Worm (Caenorhabditis elegans): ENCODE data around the gene T01D1.3.

The T01D1.3 gene

ce11 chrII:186504-186903, 10.7 kb upstream of the T01D1.3 start, which contains the start of gene T01D1.8:
T01D1.8 (plus strand) TSS chrII:186739.
- no peak for TF ChIP-seq ref-1 (GFP tag; conservative IDR thresholded peaks at IDR 0.05)
- TF ChIP-seq klf-2 (GFP tag; conservative IDR thresholded peaks at IDR 0.05), result no peak

- TF ChIP-seq ztf-23 (GFP tag; IDR thresholded peaks at IDR 0.05), result no peak
- no peak for TF ChIP-seq cog-1 (tag; optimal IDR thresholded peaks at IDR 0.05)
- no peak for TF ChIP-seq tab-1 (GFP tag; IDR thresholded peaks at IDR 0.05)
- TF ChIP-seq T22C8.4 (GFP tag; IDR thresholded peaks at IDR 0.05), result no peak
- TF ChIP-seq ztf-29 (GFP tag; IDR thresholded peaks at IDR 0.05), result no peak
- TF ChIP-seq med-1 (GFP tag; optimal IDR thresholded peaks at IDR 0.05; ENCODE audit: insufficient read depth), result no peak
- TF ChIP-seq flt-1 (GFP tag; IDR thresholded peaks at IDR 0.05), result no peak
- TF ChIP-seq ref-1 (GFP tag; conservative IDR thresholded peaks at IDR 0.05), result no peak
- no peak for TF ChIP-seq klf-2 (GFP tag; conservative IDR thresholded peaks at IDR 0.05)
Measured at ce11 chrII:178993-179392, 3.2 kb upstream of the T01D1.3 start, which contains the start of gene T01D1.4. T01D1.4 (minus strand) TSS chrII:179093.

DNA sequence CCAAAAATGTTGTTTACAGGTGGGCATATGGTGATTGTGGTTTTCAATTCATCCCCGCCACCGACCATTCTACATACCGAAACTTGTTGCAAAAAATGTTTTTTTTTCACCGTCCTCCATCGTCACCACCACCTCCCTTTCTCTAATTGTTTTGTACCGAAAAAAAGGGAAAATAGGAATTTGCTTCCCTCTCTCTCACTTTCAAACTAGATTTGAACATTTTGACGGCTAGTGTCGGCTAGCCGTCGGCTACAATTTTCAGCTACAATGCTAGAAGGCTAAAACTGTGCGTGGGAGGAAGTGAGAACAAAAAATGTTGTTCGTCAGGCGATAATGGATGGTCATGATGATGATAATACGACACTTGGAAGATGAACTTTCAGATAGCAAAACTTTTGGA, 2.4 kb upstream of the T01D1.3 start:
- TF ChIP-seq flt-1 (GFP tag; IDR thresholded peaks at IDR 0.05) (no peak), ztf-29 (GFP tag; IDR thresholded peaks at IDR 0.05) (no peak), ref-1 (GFP tag; conservative IDR thresholded peaks at IDR 0.05) (no peak), tab-1 (GFP tag; IDR thresholded peaks at IDR 0.05) (no peak), klf-2 (GFP tag; conservative IDR thresholded peaks at IDR 0.05) (no peak), T22C8.4 (GFP tag; IDR thresholded peaks at IDR 0.05) (no peak), cog-1 (tag; optimal IDR thresholded peaks at IDR 0.05) (no peak), ztf-23 (GFP tag; IDR thresholded peaks at IDR 0.05) (no peak), med-1 (GFP tag; optimal IDR thresholded peaks at IDR 0.05; ENCODE audit: insufficient read depth) (no peak)

DNA sequence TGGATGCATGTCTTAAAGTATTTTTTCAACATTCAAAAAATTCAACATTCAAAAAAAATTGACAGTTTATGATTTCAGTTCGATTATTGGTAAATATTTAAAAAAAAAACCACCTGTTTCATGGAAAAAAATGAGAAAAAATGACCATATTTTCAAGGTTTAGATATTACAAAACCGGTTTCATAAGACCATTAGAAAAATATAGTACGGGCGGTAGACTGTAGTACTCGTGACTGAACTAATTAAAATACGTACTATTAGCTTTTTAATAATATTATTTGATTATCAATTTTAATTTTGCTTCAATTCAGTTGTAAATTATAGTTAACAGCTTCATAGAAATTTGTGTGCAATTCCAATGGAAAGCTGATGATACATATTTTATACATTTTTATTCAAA, 854 bp upstream of the T01D1.3 start:
- TF ChIP-seq med-1 (GFP tag; optimal IDR thresholded peaks at IDR 0.05; ENCODE audit: insufficient read depth), result no peak
- no peak for TF ChIP-seq ztf-29 (GFP tag; IDR thresholded peaks at IDR 0.05)
- TF ChIP-seq ztf-23 (GFP tag; IDR thresholded peaks at IDR 0.05), result no peak
- TF ChIP-seq cog-1 (tag; optimal IDR thresholded peaks at IDR 0.05), result no peak
- TF ChIP-seq ref-1 (GFP tag; conservative IDR thresholded peaks at IDR 0.05), result no peak
- no peak for TF ChIP-seq klf-2 (GFP tag; conservative IDR thresholded peaks at IDR 0.05)
- TF ChIP-seq tab-1 (GFP tag; IDR thresholded peaks at IDR 0.05), result no peak
- TF ChIP-seq flt-1 (GFP tag; IDR thresholded peaks at IDR 0.05), result no peak
- no peak for TF ChIP-seq T22C8.4 (GFP tag; IDR thresholded peaks at IDR 0.05)

DNA sequence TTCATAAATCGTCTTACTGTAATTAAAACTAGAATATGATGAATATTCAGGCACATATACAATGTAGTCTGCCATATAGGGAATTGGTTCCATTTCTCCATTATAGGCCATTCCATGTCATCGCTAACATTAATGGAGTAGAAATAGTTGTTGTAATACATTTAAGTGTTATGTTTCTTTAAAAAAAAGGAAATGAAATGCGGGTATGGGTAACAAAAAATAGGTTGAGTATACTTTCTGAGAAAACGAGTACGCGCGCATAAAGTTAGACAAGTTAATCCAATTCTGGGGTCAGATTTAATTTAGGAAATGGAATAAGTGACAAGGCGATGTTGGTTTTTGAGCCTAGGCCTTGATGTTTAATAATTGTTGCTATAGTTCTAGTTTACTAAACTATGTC, 2.1 kb downstream of the T01D1.3 start, which contains the start of gene T01D1.7:
T01D1.7 (minus strand) TSS at position 101 of the 400 bp plus-strand sequence.
- TF ChIP-seq med-1 (GFP tag; optimal IDR thresholded peaks at IDR 0.05; ENCODE audit: insufficient read depth) (no peak), ref-1 (GFP tag; conservative IDR thresholded peaks at IDR 0.05) (no peak), klf-2 (GFP tag; conservative IDR thresholded peaks at IDR 0.05) (no peak), ztf-29 (GFP tag; IDR thresholded peaks at IDR 0.05) (no peak), cog-1 (tag; optimal IDR thresholded peaks at IDR 0.05) (no peak), tab-1 (GFP tag; IDR thresholded peaks at IDR 0.05) (no peak), flt-1 (GFP tag; IDR thresholded peaks at IDR 0.05) (no peak), T22C8.4 (GFP tag; IDR thresholded peaks at IDR 0.05) (no peak), ztf-23 (GFP tag; IDR thresholded peaks at IDR 0.05) (no peak)

DNA sequence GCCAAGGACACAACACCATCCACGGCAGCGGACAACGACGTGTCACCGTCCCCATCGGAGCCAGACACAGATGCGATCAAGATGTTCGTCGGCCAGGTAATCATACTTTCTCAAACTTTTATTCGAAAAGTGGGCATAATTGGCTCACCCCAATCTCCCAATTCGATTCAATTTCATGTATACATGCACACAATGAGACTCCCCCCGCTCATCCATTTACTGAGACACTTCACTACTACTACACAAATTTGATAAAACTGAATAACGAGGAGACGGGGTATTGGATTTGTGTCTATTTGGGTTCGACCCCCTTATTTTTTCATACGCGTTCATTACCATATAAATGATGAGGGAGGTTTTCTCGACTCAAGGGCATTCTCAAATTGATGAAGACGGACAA, 12.5 kb downstream of the T01D1.3 start:
- no peak for TF ChIP-seq flt-1 (GFP tag; IDR thresholded peaks at IDR 0.05)
- TF ChIP-seq T22C8.4 (GFP tag; IDR thresholded peaks at IDR 0.05), result no peak
- TF ChIP-seq ztf-23 (GFP tag; IDR thresholded peaks at IDR 0.05), result no peak
- TF ChIP-seq ztf-29 (GFP tag; IDR thresholded peaks at IDR 0.05), result no peak
- TF ChIP-seq tab-1 (GFP tag; IDR thresholded peaks at IDR 0.05), result no peak
- TF ChIP-seq ref-1 (GFP tag; conservative IDR thresholded peaks at IDR 0.05), result no peak
- no peak for TF ChIP-seq med-1 (GFP tag; optimal IDR thresholded peaks at IDR 0.05; ENCODE audit: insufficient read depth)
- no peak for TF ChIP-seq klf-2 (GFP tag; conservative IDR thresholded peaks at IDR 0.05)
- TF ChIP-seq cog-1 (tag; optimal IDR thresholded peaks at IDR 0.05), result no peak

ce11 chrII:162182-162581, 13.6 kb downstream of the T01D1.3 start, which contains the start of gene etr-1:
etr-1 (plus strand) TSS chrII:162374.
- no peak for TF ChIP-seq T22C8.4 (GFP tag; IDR thresholded peaks at IDR 0.05)
- TF ChIP-seq ztf-29 (GFP tag; IDR thresholded peaks at IDR 0.05), result no peak
- no peak for TF ChIP-seq cog-1 (tag; optimal IDR thresholded peaks at IDR 0.05)
- TF ChIP-seq flt-1 (GFP tag; IDR thresholded peaks at IDR 0.05), result no peak
- TF ChIP-seq ref-1 (GFP tag; conservative IDR thresholded peaks at IDR 0.05), result no peak
- TF ChIP-seq ztf-23 (GFP tag; IDR thresholded peaks at IDR 0.05), result no peak
- no peak for TF ChIP-seq med-1 (GFP tag; optimal IDR thresholded peaks at IDR 0.05; ENCODE audit: insufficient read depth)
- TF ChIP-seq tab-1 (GFP tag; IDR thresholded peaks at IDR 0.05), result no peak
- no peak for TF ChIP-seq klf-2 (GFP tag; conservative IDR thresholded peaks at IDR 0.05)

ce11 chrII:161275-161674, 14.5 kb downstream of the T01D1.3 start:
- TF ChIP-seq ztf-23 (GFP tag; IDR thresholded peaks at IDR 0.05) (no peak), ztf-29 (GFP tag; IDR thresholded peaks at IDR 0.05) (no peak), cog-1 (tag; optimal IDR thresholded peaks at IDR 0.05) (peak; percentile 34), flt-1 (GFP tag; IDR thresholded peaks at IDR 0.05) (0 out of 2 replicates have a peak, but pooled peaks have one; percentile 31)

ce11 chrII:160561-161123, 15.1 kb downstream of the T01D1.3 start:
- TF ChIP-seq med-1 (GFP tag; optimal IDR thresholded peaks at IDR 0.05; ENCODE audit: insufficient read depth) (no peak), ztf-23 (GFP tag; IDR thresholded peaks at IDR 0.05) (no peak), flt-1 (GFP tag; IDR thresholded peaks at IDR 0.05) (no peak), klf-2 (GFP tag; conservative IDR thresholded peaks at IDR 0.05) (no peak), ztf-29 (GFP tag; IDR thresholded peaks at IDR 0.05) (no peak), ref-1 (GFP tag; conservative IDR thresholded peaks at IDR 0.05) (no peak), tab-1 (GFP tag; IDR thresholded peaks at IDR 0.05) (no peak), cog-1 (tag; optimal IDR thresholded peaks at IDR 0.05) (no peak), T22C8.4 (GFP tag; IDR thresholded peaks at IDR 0.05) (no peak)
